Fruit fly (Drosophila melanogaster) whole organism, embryonic: Measurements from ENCODE around the gene CG45079.

Experiments used
- Abd-B ChIP-seq: fragments of 200-800 bp; sonication (Bioruptor generic); optimal IDR thresholded peaks from 2 replicates; lab custom pipeline; 2018; ENCODE audit warnings: missing biosample characterization, mild to moderate bottlenecking, missing genetic modification characterization, moderate library complexity
- Adf1 ChIP-seq: fragments of 200-800 bp; sonication (Bioruptor generic); IDR thresholded peaks from 2 replicates; pipeline ENCODE4 v1.3.6; 2022; ENCODE audit warnings: missing biosample characterization, missing genetic modification characterization
- B-H1 ChIP-seq: fragments of 200-800 bp; sonication (Bioruptor generic); IDR thresholded peaks from 3 replicates; pipeline ENCODE4 v1.3.6; 2022; ENCODE audit warnings: missing biosample characterization, missing genetic modification characterization
- Bdp1 ChIP-seq: fragments of 200-800 bp; sonication (Bioruptor generic); optimal IDR thresholded peaks from 3 replicates; lab custom pipeline; 2016; ENCODE audit warnings: missing biosample characterization, missing genetic modification characterization
- CG10366 ChIP-seq: fragments of 200-800 bp; sonication (Bioruptor generic); IDR thresholded peaks from 2 replicates; pipeline ENCODE4 v1.3.6; 2022; ENCODE audit warnings: missing biosample characterization, missing genetic modification characterization
- CG10565 ChIP-seq: fragments of 200-800 bp; sonication (Bioruptor generic); optimal IDR thresholded peaks from 3 replicates; lab custom pipeline; 2016; ENCODE audit warnings: missing biosample characterization, mild to moderate bottlenecking, missing genetic modification characterization
- CG11247 ChIP-seq: fragments of 200-800 bp; sonication (Bioruptor generic); IDR thresholded peaks from 2 replicates; pipeline ENCODE4 v1.3.6; 2022; ENCODE audit warnings: missing biosample characterization, missing genetic modification characterization
- CG11398 ChIP-seq: fragments of 200-800 bp; sonication (Bioruptor generic); optimal IDR thresholded peaks from 2 replicates; lab custom pipeline; 2016; ENCODE audit warnings: missing biosample characterization, missing genetic modification characterization
- CG11695 ChIP-seq: fragments of 200-800 bp; sonication (Bioruptor generic); IDR thresholded peaks from 3 replicates; pipeline ENCODE4 v1.3.6; 2022; ENCODE audit warnings: missing biosample characterization, missing genetic modification characterization
- CG13296 ChIP-seq: fragments of 200-800 bp; sonication (Bioruptor generic); optimal IDR thresholded peaks from 3 replicates; lab custom pipeline; 2018; ENCODE audit warnings: missing biosample characterization, mild to moderate bottlenecking, missing genetic modification characterization
- CG14050 ChIP-seq: fragments of 200-800 bp; sonication (Bioruptor generic); IDR thresholded peaks from 3 replicates; pipeline ENCODE4 v1.3.6; 2022; ENCODE audit warnings: missing biosample characterization, missing genetic modification characterization
- CG16779 ChIP-seq: fragments of 200-800 bp; sonication (Bioruptor generic); IDR thresholded peaks from 2 replicates; pipeline ENCODE4 v1.3.6; 2022; ENCODE audit warnings: missing biosample characterization, missing genetic modification characterization
- CG17186 ChIP-seq: fragments of 200-800 bp; sonication (Bioruptor generic); optimal IDR thresholded peaks from 3 replicates; lab custom pipeline; 2017; ENCODE audit warnings: missing biosample characterization, missing genetic modification reagents, missing genetic modification characterization
- CG17912 ChIP-seq: fragments of 200-800 bp; sonication (Bioruptor generic); optimal IDR thresholded peaks from 2 replicates; lab custom pipeline; 2018; ENCODE audit warnings: missing biosample characterization, mild to moderate bottlenecking, missing genetic modification characterization
- CG2202 ChIP-seq: fragments of 200-800 bp; sonication (Bioruptor generic); optimal IDR thresholded peaks from 2 replicates; lab custom pipeline; 2018; ENCODE audit warnings: missing biosample characterization, mild to moderate bottlenecking, missing genetic modification characterization
- CG2678 ChIP-seq: fragments of 200-800 bp; sonication (Bioruptor generic); optimal IDR thresholded peaks from 3 replicates; lab custom pipeline; 2019; ENCODE audit warnings: missing biosample characterization, mild to moderate bottlenecking, missing genetic modification characterization, moderate library complexity
- CG30431 ChIP-seq: fragments of 200-800 bp; sonication (Bioruptor generic); optimal IDR thresholded peaks from 2 replicates; lab custom pipeline; 2017; ENCODE audit warnings: missing biosample characterization, missing genetic modification characterization
- CG31365 ChIP-seq: fragments of 200-800 bp; sonication (Bioruptor generic); optimal IDR thresholded peaks from 2 replicates; lab custom pipeline; 2018; ENCODE audit warnings: missing biosample characterization, mild to moderate bottlenecking, missing genetic modification characterization
- CG31388 ChIP-seq: fragments of 200-800 bp; sonication (Bioruptor generic); optimal IDR thresholded peaks from 2 replicates; lab custom pipeline; 2016; ENCODE audit warnings: missing biosample characterization, missing genetic modification characterization
- CG31441 ChIP-seq: fragments of 200-800 bp; sonication (Bioruptor generic); IDR thresholded peaks from 2 replicates; pipeline ENCODE4 v1.3.6; 2022; ENCODE audit warnings: missing biosample characterization, missing genetic modification characterization
- CG33557 ChIP-seq: fragments of 200-800 bp; sonication (Bioruptor generic); optimal IDR thresholded peaks from 2 replicates; lab custom pipeline; 2019; ENCODE audit warnings: missing biosample characterization, mild to moderate bottlenecking, missing genetic modification characterization, moderate library complexity
- CG4328 ChIP-seq: fragments of 200-800 bp; sonication (Bioruptor generic); optimal IDR thresholded peaks from 3 replicates; lab custom pipeline; 2017; ENCODE audit warnings: missing biosample characterization, missing genetic modification reagents, missing genetic modification characterization
- CG4617 ChIP-seq: fragments of 200-800 bp; sonication (Bioruptor generic); optimal IDR thresholded peaks from 3 replicates; lab custom pipeline; 2016; ENCODE audit warnings: missing biosample characterization, missing genetic modification characterization, borderline replicate concordance
- CG7271 ChIP-seq: fragments of 200-800 bp; sonication (Bioruptor generic); optimal IDR thresholded peaks from 2 replicates; lab custom pipeline; 2018; ENCODE audit warnings: missing biosample characterization, mild to moderate bottlenecking, missing genetic modification characterization, moderate library complexity
- CG8388 ChIP-seq: fragments of 200-800 bp; sonication (Bioruptor generic); optimal IDR thresholded peaks from 2 replicates; lab custom pipeline; 2019; ENCODE audit warnings: missing biosample characterization, mild to moderate bottlenecking, missing genetic modification characterization, moderate library complexity
- CG9727 ChIP-seq: fragments of 200-800 bp; sonication (Bioruptor generic); optimal IDR thresholded peaks from 3 replicates; lab custom pipeline; 2017; ENCODE audit warnings: missing biosample characterization, mild to moderate bottlenecking, missing genetic modification characterization
- CHES-1-like ChIP-seq: fragments of 200-800 bp; sonication (Bioruptor generic); optimal IDR thresholded peaks from 2 replicates; lab custom pipeline; 2016; ENCODE audit warnings: missing biosample characterization, missing genetic modification characterization
- Elba2 ChIP-seq: fragments of 200-800 bp; sonication (Bioruptor generic); optimal IDR thresholded peaks from 3 replicates; lab custom pipeline; 2016; ENCODE audit warnings: missing biosample characterization, missing genetic modification characterization
- Hmr ChIP-seq: fragments of 200-800 bp; sonication (Bioruptor generic); optimal IDR thresholded peaks from 3 replicates; lab custom pipeline; 2017; ENCODE audit warnings: mild to moderate bottlenecking, missing biosample characterization, missing genetic modification reagents, missing genetic modification characterization
- Hmx ChIP-seq: fragments of 200-800 bp; sonication (Bioruptor generic); optimal IDR thresholded peaks from 2 replicates; lab custom pipeline; 2016; ENCODE audit warnings: missing biosample characterization, missing genetic modification characterization
- MTF-1 ChIP-seq: fragments of 200-800 bp; sonication (Bioruptor generic); optimal IDR thresholded peaks from 2 replicates; lab custom pipeline; 2018; ENCODE audit warnings: missing biosample characterization, mild to moderate bottlenecking, missing genetic modification characterization, borderline replicate concordance
- Rfx ChIP-seq: fragments of 200-800 bp; sonication (Bioruptor generic); IDR thresholded peaks from 2 replicates; pipeline ENCODE4 v1.3.6; 2022; ENCODE audit warnings: missing biosample characterization, missing genetic modification characterization
- Six4 ChIP-seq: fragments of 200-800 bp; sonication (Bioruptor generic); optimal IDR thresholded peaks from 2 replicates; lab custom pipeline; 2016; ENCODE audit warnings: missing biosample characterization, missing genetic modification characterization
- br ChIP-seq: fragments of >200 bp; optimal IDR thresholded peaks from 2 replicates; lab custom pipeline; 2017
- btn ChIP-seq: fragments of 200-800 bp; sonication (Bioruptor generic); optimal IDR thresholded peaks from 2 replicates; lab custom pipeline; 2016; ENCODE audit warnings: missing biosample characterization, missing genetic modification characterization
- chm ChIP-seq: fragments of 200-800 bp; sonication (Bioruptor generic); IDR thresholded peaks from 2 replicates; pipeline ENCODE4 v1.3.6; 2022; ENCODE audit warnings: missing biosample characterization, missing genetic modification characterization
- da ChIP-seq: fragments of 200-800 bp; sonication (Bioruptor generic); optimal IDR thresholded peaks from 2 replicates; lab custom pipeline; 2016; ENCODE audit warnings: missing biosample characterization, missing genetic modification characterization
- danr ChIP-seq: fragments of 200-800 bp; sonication (Bioruptor generic); IDR thresholded peaks from 2 replicates; pipeline ENCODE4 v1.3.6; 2022; ENCODE audit warnings: missing biosample characterization, missing genetic modification characterization
- hb ChIP-seq: fragments of 200-800 bp; sonication (Bioruptor generic); IDR thresholded peaks from 3 replicates; pipeline ENCODE4 v1.3.6; 2022; ENCODE audit warnings: missing biosample characterization, missing genetic modification characterization; ENCODE audit not compliant: partially characterized antibody
- her ChIP-seq: fragments of 200-800 bp; sonication (Bioruptor generic); optimal IDR thresholded peaks from 2 replicates; lab custom pipeline; 2016; ENCODE audit warnings: missing biosample characterization, missing genetic modification characterization
- hth ChIP-seq: fragments of >200 bp; optimal IDR thresholded peaks from 2 replicates; lab custom pipeline; 2017; ENCODE audit warnings: inconsistent platforms
- lilli ChIP-seq: fragments of 200-800 bp; sonication (Bioruptor generic); optimal IDR thresholded peaks from 3 replicates; lab custom pipeline; 2016; ENCODE audit warnings: missing biosample characterization, missing genetic modification characterization
- lmd ChIP-seq: fragments of 200-800 bp; sonication (Bioruptor generic); IDR thresholded peaks from 2 replicates; pipeline ENCODE4 v1.3.6; 2022; ENCODE audit warnings: missing biosample characterization, missing genetic modification characterization
- mirr ChIP-seq: fragments of 200-800 bp; sonication (Bioruptor generic); optimal IDR thresholded peaks from 3 replicates; lab custom pipeline; 2018; ENCODE audit warnings: missing biosample characterization, mild to moderate bottlenecking, missing genetic modification characterization
- org-1 ChIP-seq: fragments of 200-800 bp; sonication (Bioruptor generic); optimal IDR thresholded peaks from 2 replicates; lab custom pipeline; 2017; ENCODE audit warnings: missing biosample characterization, missing genetic modification characterization
- psq ChIP-seq: fragments of 200-800 bp; sonication (Bioruptor generic); optimal IDR thresholded peaks from 2 replicates; lab custom pipeline; 2017; ENCODE audit warnings: missing biosample characterization, missing genetic modification characterization
- tll ChIP-seq, 2 experiments: fragments of 200-800 bp in 1 of 2; fragments of >200 bp in 1 of 2; sonication (Bioruptor generic) in 1 of 2; optimal IDR thresholded peaks; 2 replicates each; lab custom pipeline; 2017 to 2019; ENCODE audit warnings: missing biosample characterization in 2 of 2, missing genetic modification characterization in 2 of 2, mild to moderate bottlenecking in 1 of 2, moderate library complexity in 1 of 2
- tna ChIP-seq: fragments of 200-800 bp; sonication (Bioruptor generic); IDR thresholded peaks from 2 replicates; pipeline ENCODE4 v1.3.6; 2022; ENCODE audit warnings: missing biosample characterization, missing genetic modification characterization; ENCODE audit not compliant: partially characterized antibody
- zen2 ChIP-seq: fragments of 200-800 bp; sonication (Bioruptor generic); IDR thresholded peaks from 3 replicates; pipeline ENCODE4 v1.3.6; 2022; ENCODE audit warnings: missing biosample characterization, missing genetic modification characterization; ENCODE audit not compliant: partially characterized antibody
- zfh1 ChIP-seq: fragments of 200-800 bp; sonication (Bioruptor generic); IDR thresholded peaks from 3 replicates; pipeline ENCODE4 v1.3.6; 2022; ENCODE audit warnings: missing biosample characterization, missing genetic modification characterization

Gene CG45079

DNA sequence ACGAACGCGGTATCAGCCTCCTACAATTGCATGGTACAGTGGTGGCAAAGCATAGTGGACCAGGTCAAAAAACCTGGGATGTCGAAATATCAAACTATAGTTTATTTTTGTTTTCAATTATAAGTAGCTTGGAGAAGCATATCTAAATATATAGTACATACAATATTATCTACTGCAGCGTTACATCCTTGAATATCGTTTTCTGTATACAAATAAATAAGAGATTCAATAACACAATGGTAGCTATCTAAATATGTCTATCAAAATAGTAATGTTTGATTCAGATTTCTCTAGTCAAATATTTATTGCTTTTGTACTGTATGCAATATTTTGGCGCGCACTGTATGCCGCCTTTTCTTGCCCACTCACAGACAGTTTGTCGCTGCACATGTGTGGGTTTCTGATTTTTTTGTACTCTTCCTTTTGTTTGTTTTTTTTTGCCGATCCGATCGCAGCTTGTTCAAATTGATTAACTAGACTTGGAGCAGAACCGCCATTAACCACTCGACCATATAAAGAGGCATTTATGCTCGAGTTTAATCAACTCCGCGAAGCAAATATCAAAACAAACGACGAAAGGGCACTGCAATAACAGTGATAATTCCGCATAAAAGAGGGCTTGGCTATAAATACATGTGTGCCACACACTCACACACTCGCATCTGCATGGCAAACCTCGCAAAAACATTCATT is 43.5 kb upstream of the CG45079 start (continued):
- TF ChIP-seq zen2 (GFP tag; lab: Robert Waterston, UW) (no peak), lilli (peak; percentile 94), btn (GFP tag; lab: Kevin White, UChicago) (peak; percentile 71), B-H1 (GFP tag; lab: Robert Waterston, UW) (peak; percentile 88), CG11398 (peak; percentile 80), CG13296 (GFP tag; lab: Kevin White, UChicago) (peak; percentile 94), hth (lab: Kevin White, UChicago) (no peak), tll (GFP tag; optimal IDR thresholded peaks at IDR 0.05; lab: Kevin White, UChicago) (no peak), Abd-B (GFP tag; lab: Kevin White, UChicago) (peak; percentile 90), CG16779 (peak; percentile 79), her (peak; percentile 78), mirr (GFP tag; lab: Kevin White, UChicago) (peak; percentile 8), Rfx (GFP tag; lab: Robert Waterston, UW) (peak; percentile 92), Adf1 (peak; percentile 60), Six4 (GFP tag; lab: Kevin White, UChicago) (peak; percentile 94), zfh1 (GFP tag; lab: Robert Waterston, UW) (peak; percentile 94; the same call in 2 of the 3 replicates), Hmr (GFP tag; lab: Kevin White, UChicago) (peak; percentile 97), MTF-1 (GFP tag; lab: Kevin White, UChicago) (peak; percentile 71), psq (GFP tag; lab: Kevin White, UChicago) (peak; percentile 67), danr (GFP tag; lab: Robert Waterston, UW) (peak; percentile 92), CG10565 (GFP tag; lab: Kevin White, UChicago) (peak; percentile 87), CG33557 (GFP tag; lab: Kevin White, UChicago) (peak; percentile 94), CG9727 (peak; percentile 97), CG11247 (GFP tag; lab: Robert Waterston, UW) (peak; percentile 90), CG14050 (GFP tag; lab: Robert Waterston, UW) (peak; percentile 93), CG31365 (peak; percentile 80), CG4617 (GFP tag; lab: Kevin White, UChicago) (peak; percentile 74), hb (GFP tag; lab: Robert Waterston, UW) (no peak), Elba2 (peak; percentile 39), CG4328 (peak; percentile 91), CG2202 (tag; lab: Kevin White, UChicago) (peak; percentile 95), CG31388 (GFP tag; lab: Kevin White, UChicago) (peak; percentile 73), Bdp1 (GFP tag; lab: Kevin White, UChicago) (peak; percentile 86), CG7271 (tag; lab: Kevin White, UChicago) (no peak), CG2678 (tag; lab: Kevin White, UChicago) (peak; percentile 97), CG8388 (GFP tag; lab: Kevin White, UChicago) (peak; percentile 99), tna (GFP tag; lab: Robert Waterston, UW) (no peak), org-1 (GFP tag; lab: Kevin White, UChicago) (peak; percentile 96), CG17912 (GFP tag; lab: Kevin White, UChicago) (peak; percentile 79), CHES-1-like (GFP tag; lab: Kevin White, UChicago) (peak; percentile 79), chm (GFP tag; lab: Robert Waterston, UW) (peak; percentile 87), CG10366 (GFP tag; lab: Robert Waterston, UW) (peak; percentile 91), Hmx (peak; percentile 83), CG11695 (GFP tag; lab: Robert Waterston, UW) (peak; percentile 98), br (lab: Kevin White, UChicago) (no peak), CG30431 (GFP tag; lab: Kevin White, UChicago) (peak; percentile 91), CG17186 (GFP tag; lab: Kevin White, UChicago) (peak; percentile 81), lmd (GFP tag; lab: Robert Waterston, UW) (peak; percentile 94), da (GFP tag; lab: Kevin White, UChicago) (peak; percentile 81), CG31441 (peak; percentile 98)
